Worm (Caenorhabditis elegans) whole organism, late embryonic: ENCODE results near the gene C01G5.25.

Experiments used
- C08G9.2 ChIP-seq: sonication (generic microtip); optimal IDR thresholded peaks from 2 replicates; lab custom pipeline; 2016; ENCODE audit warnings: mild to moderate bottlenecking, missing genetic modification characterization, moderate library complexity, missing compliant biosample characterization
- C38D4.7 ChIP-seq: fragments of 200-800 bp; sonication (Bioruptor generic); optimal IDR thresholded peaks from 2 replicates; lab custom pipeline; 2018; ENCODE audit warnings: mild to moderate bottlenecking, missing genetic modification characterization, moderate library complexity, missing compliant biosample characterization
- K02D7.2 ChIP-seq: sonication (generic microtip); optimal IDR thresholded peaks from 2 replicates; lab custom pipeline; 2017; ENCODE audit warnings: mild to moderate bottlenecking, missing genetic modification characterization, missing compliant biosample characterization
- K09A11.1 ChIP-seq: sonication (generic microtip); optimal IDR thresholded peaks from 2 replicates; lab custom pipeline; 2017; ENCODE audit warnings: antibody characterized with exemption, mild to moderate bottlenecking, missing genetic modification characterization, missing compliant biosample characterization; ENCODE audit not compliant: insufficient read depth
- Y22D7AL.16 ChIP-seq: sonication (generic microtip); optimal IDR thresholded peaks from 2 replicates; lab custom pipeline; 2016; ENCODE audit warnings: missing genetic modification characterization, missing compliant biosample characterization
- ahr-1 ChIP-seq: sonication (generic microtip); optimal IDR thresholded peaks from 2 replicates; lab custom pipeline; 2016; ENCODE audit warnings: missing genetic modification characterization, missing compliant biosample characterization
- ceh-14 ChIP-seq: sonication (generic microtip); optimal IDR thresholded peaks from 2 replicates; lab custom pipeline; 2016; ENCODE audit warnings: missing genotype, missing genetic modification characterization, missing compliant biosample characterization
- ceh-18 ChIP-seq: sonication (generic microtip); optimal IDR thresholded peaks from 2 replicates; lab custom pipeline; 2016; ENCODE audit warnings: missing genetic modification characterization, missing compliant biosample characterization
- ceh-19 ChIP-seq: fragments of 200-800 bp; sonication (Bioruptor generic); optimal IDR thresholded peaks from 2 replicates; lab custom pipeline; 2018; ENCODE audit warnings: mild to moderate bottlenecking, missing genetic modification characterization, missing compliant biosample characterization
- ceh-2 ChIP-seq: sonication (generic microtip); optimal IDR thresholded peaks from 2 replicates; lab custom pipeline; 2016; ENCODE audit warnings: missing genotype, missing genetic modification characterization, missing compliant biosample characterization
- ceh-31 ChIP-seq: sonication (generic microtip); optimal IDR thresholded peaks from 2 replicates; lab custom pipeline; 2016; ENCODE audit warnings: missing genetic modification characterization, missing compliant biosample characterization
- ceh-34 ChIP-seq: sonication (generic microtip); optimal IDR thresholded peaks from 2 replicates; lab custom pipeline; 2016; ENCODE audit warnings: mild to moderate bottlenecking, missing genetic modification characterization, missing compliant biosample characterization
- ceh-45 ChIP-seq: fragments of 200-800 bp; sonication (Bioruptor generic); IDR thresholded peaks from 2 replicates; pipeline ENCODE4 v1.3.6; 2022; ENCODE audit warnings: missing genetic modification reagents, missing genetic modification characterization, missing compliant biosample characterization
- ceh-48 ChIP-seq: sonication (generic microtip); optimal IDR thresholded peaks from 2 replicates; lab custom pipeline; 2016; ENCODE audit warnings: missing genetic modification characterization, inconsistent platforms, missing compliant biosample characterization
- ceh-6 ChIP-seq: fragments of 200-800 bp; sonication (Bioruptor generic); optimal IDR thresholded peaks from 2 replicates; lab custom pipeline; 2018; ENCODE audit warnings: mild to moderate bottlenecking, missing genetic modification characterization, missing compliant biosample characterization
- che-1 ChIP-seq: sonication (generic microtip); optimal IDR thresholded peaks from 2 replicates; lab custom pipeline; 2016; ENCODE audit warnings: mild to moderate bottlenecking, missing genetic modification characterization, missing compliant biosample characterization
- dmd-4 ChIP-seq: sonication (generic microtip); optimal IDR thresholded peaks from 2 replicates; lab custom pipeline; 2016; ENCODE audit warnings: borderline replicate concordance, missing genetic modification characterization, missing compliant biosample characterization
- dve-1 ChIP-seq: sonication (generic microtip); optimal IDR thresholded peaks from 2 replicates; lab custom pipeline; 2017; ENCODE audit warnings: antibody characterized with exemption, mild to moderate bottlenecking, missing genetic modification characterization, missing compliant biosample characterization
- elt-2 ChIP-seq: sonication (generic microtip); optimal IDR thresholded peaks from 2 replicates; lab custom pipeline; 2016; ENCODE audit warnings: missing genetic modification reagents, missing genetic modification characterization, missing compliant biosample characterization
- ets-4 ChIP-seq: sonication (generic microtip); optimal IDR thresholded peaks from 2 replicates; lab custom pipeline; 2016; ENCODE audit warnings: missing genetic modification characterization, missing compliant biosample characterization
- fax-1 ChIP-seq: sonication (generic microtip); optimal IDR thresholded peaks from 2 replicates; lab custom pipeline; 2016; ENCODE audit warnings: missing genotype, missing genetic modification characterization, missing compliant biosample characterization
- fkh-10 ChIP-seq: fragments of 150-350 bp; optimal IDR thresholded peaks from 2 replicates; lab custom pipeline; 2014; ENCODE audit warnings: missing biosample characterization, missing genetic modification reagents, missing genetic modification characterization
- hlh-15 ChIP-seq: sonication (generic microtip); optimal IDR thresholded peaks from 2 replicates; lab custom pipeline; 2016; ENCODE audit warnings: missing genetic modification characterization, missing compliant biosample characterization
- hlh-30 ChIP-seq: sonication (generic microtip); optimal IDR thresholded peaks from 2 replicates; lab custom pipeline; 2017; ENCODE audit warnings: antibody characterized with exemption, missing genetic modification characterization, missing compliant biosample characterization; ENCODE audit not compliant: insufficient read depth
- hlh-6 ChIP-seq: sonication (generic microtip); optimal IDR thresholded peaks from 2 replicates; lab custom pipeline; 2016; ENCODE audit warnings: missing genotype, missing genetic modification characterization, missing compliant biosample characterization
- hlh-8 ChIP-seq: sonication (generic microtip); optimal IDR thresholded peaks from 2 replicates; lab custom pipeline; 2016; ENCODE audit warnings: missing genotype, missing genetic modification characterization, missing compliant biosample characterization
- lim-6 ChIP-seq: sonication (generic microtip); optimal IDR thresholded peaks from 2 replicates; lab custom pipeline; 2016; ENCODE audit warnings: missing genetic modification characterization, missing compliant biosample characterization
- lin-11 ChIP-seq: fragments of 200-800 bp; sonication (Bioruptor generic); optimal IDR thresholded peaks from 2 replicates; lab custom pipeline; 2018; ENCODE audit warnings: mild to moderate bottlenecking, missing genetic modification characterization, missing compliant biosample characterization
- nfya-1 ChIP-seq: sonication (generic microtip); optimal IDR thresholded peaks from 2 replicates; lab custom pipeline; 2017; ENCODE audit warnings: missing genetic modification characterization, mild to moderate bottlenecking, missing compliant biosample characterization, antibody characterized with exemption, moderate library complexity
- nhr-232 ChIP-seq: sonication (generic microtip); optimal IDR thresholded peaks from 2 replicates; lab custom pipeline; 2016; ENCODE audit warnings: missing genetic modification characterization, missing compliant biosample characterization
- pag-3 ChIP-seq: sonication (generic microtip); optimal IDR thresholded peaks from 2 replicates; lab custom pipeline; 2016; ENCODE audit warnings: missing compliant biosample characterization, missing genetic modification characterization, borderline replicate concordance
- pax-1 ChIP-seq: fragments of 150-350 bp; optimal IDR thresholded peaks from 2 replicates; lab custom pipeline; 2014; ENCODE audit warnings: missing biosample characterization, missing genetic modification characterization
- pha-4 ChIP-seq: fragments of 150-350 bp; optimal IDR thresholded peaks from 2 replicates; lab custom pipeline; 2018; ENCODE audit warnings: missing biosample characterization, missing genetic modification reagents, missing genetic modification characterization
- pqm-1 ChIP-seq: sonication (generic microtip); optimal IDR thresholded peaks from 2 replicates; lab custom pipeline; 2016; ENCODE audit warnings: missing genetic modification characterization, missing compliant biosample characterization
- pros-1 ChIP-seq: fragments of 150-350 bp; optimal IDR thresholded peaks from 2 replicates; lab custom pipeline; 2014; ENCODE audit warnings: missing biosample characterization, missing genetic modification reagents, missing genetic modification characterization
- ref-2 ChIP-seq: sonication (generic microtip); optimal IDR thresholded peaks from 2 replicates; lab custom pipeline; 2016; ENCODE audit warnings: missing genetic modification characterization, missing compliant biosample characterization
- rnt-1 ChIP-seq: sonication (generic microtip); optimal IDR thresholded peaks from 2 replicates; lab custom pipeline; 2016; ENCODE audit warnings: missing genetic modification characterization, missing compliant biosample characterization
- sdc-2 ChIP-seq: sonication (generic microtip); optimal IDR thresholded peaks from 2 replicates; lab custom pipeline; 2016; ENCODE audit warnings: missing genotype, missing genetic modification characterization, missing compliant biosample characterization
- sox-2 ChIP-seq: fragments of 200-800 bp; sonication (Bioruptor generic); IDR thresholded peaks from 2 replicates; pipeline ENCODE4 v1.3.6; 2022; ENCODE audit warnings: missing genetic modification reagents, missing genetic modification characterization, missing compliant biosample characterization
- syd-9 ChIP-seq: sonication (generic microtip); optimal IDR thresholded peaks from 2 replicates; lab custom pipeline; 2016; ENCODE audit warnings: mild to moderate bottlenecking, missing genetic modification characterization, moderate library complexity, missing compliant biosample characterization
- tbx-2 ChIP-seq: sonication (generic microtip); optimal IDR thresholded peaks from 2 replicates; lab custom pipeline; 2016; ENCODE audit warnings: missing genetic modification characterization, missing compliant biosample characterization
- unc-3 ChIP-seq, 2 experiments: fragments of 200-800 bp in 1 of 2; sonication (Bioruptor generic) in 1 of 2; sonication (generic microtip) in 1 of 2; conservative IDR thresholded peaks in 1 of 2; optimal IDR thresholded peaks in 1 of 2; 2 replicates each; pipeline versions ENCODE4 v1.3.6 to Lab custom; 2016 to 2022; ENCODE audit warnings: missing compliant biosample characterization in 2 of 2, missing genetic modification characterization in 2 of 2, missing genetic modification reagents in 1 of 2
- unc-42 ChIP-seq: sonication (generic microtip); optimal IDR thresholded peaks from 2 replicates; lab custom pipeline; 2016; ENCODE audit warnings: missing genotype, missing genetic modification characterization, missing compliant biosample characterization
- unc-55 ChIP-seq: sonication (generic microtip); optimal IDR thresholded peaks from 2 replicates; lab custom pipeline; 2017; ENCODE audit warnings: missing biosample characterization, missing genetic modification reagents, missing genetic modification characterization
- zip-5 ChIP-seq: sonication (generic microtip); optimal IDR thresholded peaks from 2 replicates; lab custom pipeline; 2016; ENCODE audit warnings: missing genetic modification characterization, missing compliant biosample characterization

C01G5.25 gene

ce11 chrIV:6585397-6585921 lies 44.0 kb downstream of the C01G5.25 start, which contains the start of the genes F38A5.2 and dnj-11:
F38A5.2 (minus strand) TSS chrIV:6585400.
dnj-11 (plus strand) TSS chrIV:6585871.
- TF ChIP-seq nhr-232: no peak
- no peak for TF ChIP-seq C08G9.2 (tag; lab: Kevin White, UChicago)
- no peak for TF ChIP-seq pag-3 (tag; lab: Kevin White, UChicago)
- no peak for TF ChIP-seq Y22D7AL.16 (tag; lab: Kevin White, UChicago)
- TF ChIP-seq unc-3 (GFP tag; conservative IDR thresholded peaks at IDR 0.05; lab: Robert Waterston, UW): no peak
- TF ChIP-seq unc-3 (tag; optimal IDR thresholded peaks at IDR 0.05; lab: Kevin White, UChicago): no peak
- peak; percentile 48 for TF ChIP-seq nfya-1
- peak; percentile 39 for TF ChIP-seq ceh-18 (tag; lab: Kevin White, UChicago)
- TF ChIP-seq pha-4: no peak
- no peak for TF ChIP-seq sdc-2
- TF ChIP-seq K09A11.1 (tag; lab: Kevin White, UChicago): no peak
- no peak for TF ChIP-seq C38D4.7 (GFP tag; lab: Kevin White, UChicago)
- no peak for TF ChIP-seq lin-11
- no peak for TF ChIP-seq zip-5 (tag; lab: Kevin White, UChicago)
- TF ChIP-seq lim-6: no peak
- TF ChIP-seq fax-1 (tag; lab: Kevin White, UChicago): no peak
- no peak for TF ChIP-seq hlh-15
- no peak for TF ChIP-seq pros-1 (tag; lab: Kevin White, UChicago)
- TF ChIP-seq dmd-4 (tag; lab: Kevin White, UChicago): no peak
- TF ChIP-seq pax-1 (tag; lab: Kevin White, UChicago): peak; percentile 71
- no peak for TF ChIP-seq ceh-6 (GFP tag; lab: Kevin White, UChicago)
- no peak for TF ChIP-seq ceh-2 (tag; lab: Kevin White, UChicago)
- no peak for TF ChIP-seq ceh-45 (GFP tag; lab: Robert Waterston, UW)
- no peak for TF ChIP-seq sox-2
- TF ChIP-seq ceh-34 (tag; lab: Kevin White, UChicago): peak; percentile 26
- peak; percentile 72 for TF ChIP-seq ceh-31 (tag; lab: Kevin White, UChicago)
- no peak for TF ChIP-seq ets-4 (tag; lab: Kevin White, UChicago)
- TF ChIP-seq K02D7.2 (tag; lab: Kevin White, UChicago): no peak
- TF ChIP-seq fkh-10: no peak
- TF ChIP-seq che-1: no peak
- TF ChIP-seq ceh-48 (tag; lab: Kevin White, UChicago): no peak
- TF ChIP-seq unc-55: peak; percentile 27
- peak; percentile 14 for TF ChIP-seq hlh-30 (tag; lab: Kevin White, UChicago)
- TF ChIP-seq rnt-1: peak; percentile 55
- peak; percentile 42 for TF ChIP-seq dve-1 (tag; lab: Kevin White, UChicago)
- peak; percentile 33 for TF ChIP-seq tbx-2 (tag; lab: Kevin White, UChicago)
- TF ChIP-seq syd-9 (tag; lab: Kevin White, UChicago): no peak
- TF ChIP-seq hlh-6 (tag; lab: Kevin White, UChicago): no peak
- TF ChIP-seq hlh-8 (tag; lab: Kevin White, UChicago): no peak
- TF ChIP-seq ceh-19 (GFP tag; lab: Kevin White, UChicago): no peak
- no peak for TF ChIP-seq pqm-1 (tag; lab: Kevin White, UChicago)
- peak; percentile 50 for TF ChIP-seq unc-42 (tag; lab: Kevin White, UChicago)
- TF ChIP-seq elt-2 (tag; lab: Kevin White, UChicago): no peak
- TF ChIP-seq ahr-1: no peak
- TF ChIP-seq ref-2: no peak
- no peak for TF ChIP-seq ceh-14 (tag; lab: Kevin White, UChicago)
- TF ChIP-seq, all 69 proteins: peak for 11
